Fruit fly (Drosophila melanogaster): Measurements from ENCODE around the gene CG10194.

CG10194 gene

DNA sequence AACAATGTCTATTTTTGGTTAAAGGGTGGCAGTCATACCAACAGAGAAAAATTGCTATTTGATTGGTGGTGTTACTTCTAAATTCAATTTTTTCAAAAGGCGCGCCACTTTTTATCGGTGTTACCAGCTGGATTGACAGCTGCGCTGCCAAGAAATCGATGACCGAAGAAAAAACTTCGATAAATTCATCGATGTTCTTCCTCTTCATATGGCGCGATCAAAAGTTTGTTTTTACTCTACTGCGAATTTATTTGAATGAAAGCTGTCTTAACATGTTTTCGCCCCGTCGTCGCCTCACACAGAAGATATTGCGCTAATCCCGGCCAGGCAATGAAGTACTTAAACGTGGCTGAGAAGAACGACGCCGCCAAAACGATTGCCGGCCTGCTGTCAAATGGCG lies 8.1 kb upstream of the CG10194 start, which contains the start of gene Top3alpha:
Gene Top3alpha (plus strand): TSS at position 186 of the 400 bp plus-strand sequence.
- TF ChIP-seq CTCF (optimal IDR thresholded peaks at IDR 0.05) = no peak
- no peak for TF ChIP-seq CG8478 (optimal IDR thresholded peaks at IDR 0.05)

DNA sequence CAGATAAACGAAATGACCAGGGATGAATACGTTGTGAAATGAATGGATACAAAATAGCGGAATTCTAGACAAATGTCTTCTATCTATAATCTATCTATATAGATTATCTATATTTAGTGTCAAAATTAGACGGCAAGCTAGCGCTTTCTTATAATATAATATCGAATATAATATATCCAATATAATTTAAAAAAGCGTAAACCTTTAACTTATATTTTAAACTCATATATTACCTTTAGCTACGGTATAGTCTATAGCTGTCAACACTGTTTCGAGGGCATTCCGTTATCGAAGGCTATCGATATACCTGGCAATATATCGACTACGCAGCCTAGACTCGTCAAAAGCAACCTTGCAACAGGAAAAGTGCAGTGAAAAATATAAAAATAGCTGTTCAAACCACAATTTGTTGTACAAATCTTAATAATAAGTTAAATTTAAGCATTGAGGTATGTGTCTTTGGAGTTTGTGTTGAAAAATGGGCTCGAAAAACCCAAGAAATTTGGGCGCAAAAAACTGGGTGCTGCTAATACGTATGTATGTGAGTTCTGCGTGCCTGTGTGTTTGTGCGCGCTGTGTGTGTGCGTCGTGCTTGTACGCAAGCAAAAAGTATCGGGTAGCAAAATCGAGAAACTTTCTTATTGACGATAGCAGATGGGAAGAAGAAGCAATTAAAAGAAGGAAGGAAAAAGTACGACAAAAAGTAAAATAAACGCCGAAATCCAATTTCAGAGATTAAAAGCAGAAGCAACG lies 3.2 kb upstream of the CG10194 start, which contains the start of the genes swm and Ctu2:
Gene swm (plus strand): TSS at position 318 of the 753 bp plus-strand sequence.
Gene Ctu2 (minus strand): TSS at position 320 of the 753 bp plus-strand sequence.
- no peak for TF ChIP-seq CG8478 (optimal IDR thresholded peaks at IDR 0.05)
- no peak for TF ChIP-seq CTCF (optimal IDR thresholded peaks at IDR 0.05)

DNA sequence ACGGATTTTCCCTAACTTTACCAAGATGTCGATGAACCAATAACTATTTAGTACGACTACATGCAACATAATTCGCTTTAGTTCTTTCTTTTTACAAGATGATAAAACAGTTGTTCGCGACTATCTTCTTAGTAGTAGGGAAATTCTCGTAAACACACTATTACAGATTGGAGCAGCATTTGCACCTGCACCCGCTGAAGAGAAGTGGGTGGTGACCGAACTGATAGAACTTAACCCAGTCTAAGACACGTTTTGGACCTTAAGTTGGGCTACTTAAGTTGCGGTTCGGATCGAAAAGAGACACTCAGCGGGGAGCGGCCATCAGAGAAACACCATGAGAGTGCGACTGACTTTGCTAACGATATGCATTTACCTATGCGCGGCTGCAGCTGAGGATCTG lies 2.7 kb downstream of the CG10194 start, which contains the start of gene CG13083:
Gene CG13083 (plus strand): TSS at position 301 of the 400 bp plus-strand sequence.
- no peak for TF ChIP-seq CTCF (optimal IDR thresholded peaks at IDR 0.05)

DNA sequence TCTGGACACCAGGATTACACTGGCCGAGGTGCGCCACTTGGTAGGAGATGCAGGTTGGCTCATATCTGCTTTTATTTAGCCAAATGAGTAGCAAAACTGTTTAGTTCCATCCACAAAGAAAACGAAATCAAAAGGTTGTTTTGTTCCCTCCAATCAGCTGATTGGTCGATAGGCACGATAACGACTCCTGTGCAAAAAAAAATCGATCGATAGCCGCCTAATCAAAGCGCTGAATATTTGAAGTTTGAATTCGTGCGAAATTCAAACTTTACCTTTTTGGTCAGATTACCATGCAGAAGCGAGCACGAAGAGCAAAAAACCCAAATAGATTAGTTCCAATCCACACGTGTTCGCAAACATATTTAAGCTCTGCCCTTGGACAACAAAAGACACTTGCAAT lies 5.4 kb downstream of the CG10194 start, which contains the start of the genes CG10195 and CG13084:
Gene CG10195 (minus strand): TSS at position 167 of the 400 bp plus-strand sequence.
Gene CG13084 (plus strand): TSS at position 392 of the 400 bp plus-strand sequence.
- TF ChIP-seq CTCF (optimal IDR thresholded peaks at IDR 0.05) = no peak
- TF ChIP-seq CG8478 (optimal IDR thresholded peaks at IDR 0.05) = no peak

DNA sequence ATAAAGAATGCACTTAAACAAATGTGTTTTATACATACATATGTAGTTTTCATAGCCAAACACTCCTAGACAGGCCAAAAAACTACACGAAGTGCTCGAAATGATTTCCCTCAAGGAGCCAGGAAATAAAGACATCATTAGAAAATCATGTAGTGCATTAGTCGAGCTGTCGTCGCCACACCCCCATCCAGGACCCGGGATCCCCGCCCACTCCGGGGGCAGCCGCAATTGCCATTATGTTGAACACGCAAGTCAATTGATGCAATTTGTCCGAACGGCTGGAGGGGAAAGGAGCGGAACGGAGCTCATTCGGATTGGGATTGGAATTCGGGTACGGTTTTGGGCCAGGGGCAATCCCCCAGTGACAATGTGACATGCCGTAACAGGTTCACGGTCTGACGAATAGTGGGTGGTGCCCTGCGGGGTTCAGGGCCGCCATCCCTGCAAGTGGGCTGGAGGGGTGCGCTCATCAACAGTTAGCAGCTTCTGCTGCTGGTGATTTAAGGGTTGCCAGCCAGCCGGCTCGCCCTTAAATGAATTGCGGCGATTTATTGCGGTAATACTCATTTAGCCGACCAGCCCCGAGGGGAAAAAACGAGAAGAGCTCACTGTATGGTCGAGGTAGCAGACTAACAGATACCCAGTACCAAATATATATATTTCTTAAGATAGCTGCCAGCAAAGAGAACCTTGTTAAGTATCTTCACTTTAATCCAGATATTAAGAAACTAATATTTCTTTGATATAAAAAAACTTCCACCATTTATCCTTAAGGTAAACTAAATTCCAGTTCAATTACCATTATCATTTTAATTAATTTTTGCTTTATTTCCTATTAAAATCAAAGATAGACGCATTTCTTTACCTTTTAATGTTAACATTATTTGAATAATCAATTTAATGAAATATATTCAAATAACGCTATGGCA lies 9.2 kb downstream of the CG10194 start:
- TF ChIP-seq CG8478 (optimal IDR thresholded peaks at IDR 0.05) = no peak
- no peak for TF ChIP-seq CTCF (optimal IDR thresholded peaks at IDR 0.05)

DNA sequence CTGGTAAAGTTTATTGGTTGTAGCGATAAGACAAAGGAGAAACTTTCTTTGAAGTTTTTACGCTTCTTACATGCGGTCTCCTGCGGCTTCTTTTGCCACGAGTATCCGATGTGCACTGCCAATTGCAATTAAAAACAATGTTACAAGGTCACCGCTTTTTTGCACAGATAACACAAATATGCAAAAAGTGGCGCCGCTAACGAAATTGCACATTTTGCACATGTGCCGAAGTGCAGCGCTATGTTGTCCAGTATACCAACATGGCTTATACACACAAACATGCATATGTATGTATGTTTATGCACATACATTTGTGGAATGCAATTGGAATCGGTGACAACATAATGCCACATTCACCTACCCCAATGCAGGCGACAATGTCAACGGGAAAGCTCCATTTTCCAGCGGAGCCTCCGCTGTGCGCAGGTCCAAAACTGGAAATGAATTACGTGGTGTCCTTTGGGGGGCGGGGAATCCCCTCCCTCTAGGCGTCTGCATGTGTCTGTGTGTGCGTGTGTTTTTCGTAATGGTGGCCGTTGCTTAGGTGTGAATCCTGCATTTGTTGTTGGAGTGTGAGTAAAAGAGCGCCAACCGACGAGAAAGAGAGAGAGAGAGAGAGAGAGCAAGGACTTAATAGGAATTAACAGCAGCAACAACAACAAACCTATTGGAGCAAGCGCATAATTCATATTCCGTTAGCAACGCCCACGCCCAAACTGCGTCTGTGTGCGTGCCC lies 10.5 kb downstream of the CG10194 start:
- no peak for TF ChIP-seq CG8478 (optimal IDR thresholded peaks at IDR 0.05)
- no peak for TF ChIP-seq CTCF (optimal IDR thresholded peaks at IDR 0.05)

DNA sequence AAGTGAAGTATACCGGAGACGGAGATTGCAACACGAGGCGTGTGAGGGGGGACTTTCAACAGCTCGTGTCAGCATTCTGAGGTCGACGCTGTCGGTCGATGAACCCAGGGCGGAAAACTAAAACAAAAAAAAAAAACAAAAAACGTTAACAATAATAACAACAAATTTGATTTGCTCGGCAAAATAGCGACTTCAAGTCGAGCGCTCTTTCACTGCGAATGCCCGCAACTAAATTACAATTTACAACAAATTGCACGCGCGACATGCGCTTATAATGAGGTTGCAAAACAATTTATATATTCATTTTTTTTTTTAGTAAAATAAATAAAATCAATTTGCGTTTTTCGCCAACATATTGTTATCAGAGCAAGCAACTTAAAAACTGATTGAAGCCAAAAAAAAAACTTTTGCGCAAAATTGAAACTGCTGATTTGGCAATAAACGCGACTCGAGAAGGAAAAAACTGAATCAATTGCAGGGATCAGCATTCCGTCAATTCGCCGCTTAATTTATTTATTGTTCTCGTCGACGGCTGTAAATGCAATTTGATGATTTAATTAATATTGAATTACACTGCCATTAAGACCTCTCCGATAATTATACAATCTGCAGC lies 16.4 kb downstream of the CG10194 start:
- TF ChIP-seq CTCF (optimal IDR thresholded peaks at IDR 0.05) = no peak
- TF ChIP-seq CG8478 (optimal IDR thresholded peaks at IDR 0.05) = no peak

DNA sequence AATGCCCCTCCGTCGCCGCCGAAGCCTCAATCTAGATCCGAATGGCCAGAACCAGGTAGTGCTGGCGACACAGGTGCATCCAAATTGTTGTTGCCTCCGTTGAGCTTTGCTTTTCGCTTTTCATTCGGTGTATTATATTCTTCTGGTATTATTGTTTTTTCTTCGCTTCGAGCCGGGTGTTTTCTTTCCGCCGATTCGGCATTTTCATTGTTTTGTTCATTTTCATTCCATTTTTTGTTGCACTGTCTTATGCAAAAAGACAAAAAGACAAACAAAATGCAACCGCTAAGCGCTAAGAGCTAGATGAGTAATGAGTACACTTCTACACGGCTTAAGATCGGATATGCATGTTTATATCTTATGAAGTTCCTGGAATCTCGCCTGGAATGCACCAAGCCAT lies 17.6 kb downstream of the CG10194 start:
- TF ChIP-seq CG8478 (optimal IDR thresholded peaks at IDR 0.05) = no peak
- TF ChIP-seq CTCF (optimal IDR thresholded peaks at IDR 0.05) = no peak

DNA sequence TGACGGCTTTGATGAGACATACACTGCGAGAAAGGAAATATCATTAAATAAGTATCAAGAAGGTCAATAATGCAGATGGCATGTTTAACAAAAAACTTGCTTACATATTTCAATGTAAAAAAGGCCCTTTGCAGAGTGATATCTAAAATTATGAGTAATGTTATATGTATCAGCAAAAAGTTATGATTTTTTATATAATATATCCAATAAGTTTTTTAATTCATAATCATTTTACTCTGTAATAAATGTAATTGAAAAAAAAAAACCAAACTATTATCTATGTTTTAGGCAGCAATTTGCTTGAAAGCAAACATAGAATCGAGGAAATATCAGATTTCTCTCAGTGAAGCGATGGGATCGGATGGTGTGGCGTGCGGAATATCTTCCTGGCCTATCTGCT lies 20.2 kb downstream of the CG10194 start:
- TF ChIP-seq CTCF (optimal IDR thresholded peaks at IDR 0.05) (no peak), CG8478 (optimal IDR thresholded peaks at IDR 0.05) (no peak)

DNA sequence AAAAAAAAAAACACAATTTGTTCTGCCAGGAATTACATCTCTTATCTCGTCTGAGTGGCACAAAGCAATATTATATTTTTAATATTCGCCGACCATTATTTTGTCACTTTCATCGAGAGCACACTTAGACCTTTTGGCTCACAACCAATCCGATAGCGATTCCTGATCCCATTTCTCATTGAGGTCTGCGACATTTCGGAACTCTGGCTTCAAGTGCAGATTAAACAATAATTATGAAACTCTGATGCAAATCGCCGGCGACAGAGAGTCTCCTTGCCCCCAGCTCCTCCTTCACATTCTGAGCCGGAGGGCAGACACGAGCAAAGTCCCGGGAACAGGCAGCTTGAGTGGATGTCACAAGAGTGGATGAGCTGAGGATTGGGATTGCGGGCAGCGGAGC lies 20.8 kb downstream of the CG10194 start:
- no peak for TF ChIP-seq CTCF (optimal IDR thresholded peaks at IDR 0.05)
- no peak for TF ChIP-seq CG8478 (optimal IDR thresholded peaks at IDR 0.05)

DNA sequence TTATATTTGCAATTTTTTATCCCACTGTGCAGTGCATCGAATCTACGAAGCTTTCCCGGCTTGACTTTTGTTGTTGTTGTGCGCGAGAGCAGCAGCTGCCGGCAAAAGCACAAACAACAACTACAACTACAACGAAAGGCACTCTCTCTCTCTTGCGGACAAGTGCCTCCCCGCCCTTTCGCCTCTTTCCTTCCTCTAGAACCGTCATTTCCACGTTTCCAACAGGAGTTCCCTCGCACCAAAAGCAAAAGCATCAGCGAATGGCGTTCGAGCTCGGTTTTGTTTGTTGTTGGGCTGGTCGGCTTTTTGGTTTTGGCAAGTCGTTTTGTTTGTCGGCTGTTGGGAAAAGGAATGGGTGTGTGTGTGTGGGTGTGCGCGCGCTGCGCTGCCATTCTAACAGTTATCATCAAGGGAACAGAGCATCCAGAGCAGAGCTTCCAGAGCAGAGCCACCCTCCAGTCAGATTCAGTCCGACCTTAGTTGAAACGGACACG lies 26.0 kb downstream of the CG10194 start, which contains the start of gene tj:
Gene tj (plus strand): TSS at position 444 of the 494 bp plus-strand sequence.
- TF ChIP-seq CG8478 (optimal IDR thresholded peaks at IDR 0.05) (no peak), CTCF (optimal IDR thresholded peaks at IDR 0.05) (no peak)

DNA sequence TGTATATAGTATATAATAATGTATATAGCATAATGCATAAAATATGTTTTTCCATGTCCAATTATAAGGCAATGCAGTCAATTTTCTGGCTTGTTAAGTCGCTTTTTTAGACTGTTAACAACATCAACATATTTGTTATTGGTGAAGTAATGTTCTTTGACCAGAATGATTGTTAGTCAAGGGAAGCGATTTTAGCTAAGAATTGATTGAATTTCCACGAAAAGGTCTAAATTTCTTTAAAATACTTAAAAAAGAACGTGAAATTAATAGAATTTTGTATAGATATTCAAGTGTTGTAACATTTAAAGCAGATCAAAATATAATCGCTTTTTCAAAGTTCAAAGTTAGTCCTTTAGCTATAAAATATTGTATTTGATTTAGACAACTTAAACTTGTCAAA lies 26.5 kb downstream of the CG10194 start:
- no peak for TF ChIP-seq CTCF (optimal IDR thresholded peaks at IDR 0.05)
- no peak for TF ChIP-seq CG8478 (optimal IDR thresholded peaks at IDR 0.05)

DNA sequence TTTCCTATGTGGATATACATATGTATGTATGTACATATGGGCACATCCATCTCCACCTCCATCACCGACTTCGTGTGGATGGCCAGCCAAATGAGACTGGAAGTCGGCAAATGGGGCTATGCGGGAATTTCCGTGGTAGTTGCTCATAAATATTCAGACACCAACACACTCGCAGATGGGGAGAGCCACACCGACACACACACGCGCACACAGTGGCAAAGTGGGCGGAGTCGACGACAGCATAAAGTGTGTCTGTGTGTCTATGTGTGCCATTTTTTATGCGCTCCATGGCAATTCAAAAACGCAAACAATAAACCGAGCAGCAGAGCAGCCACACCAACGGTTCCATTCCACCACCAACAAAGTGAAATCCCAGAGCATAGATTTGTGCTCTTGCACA lies 27.0 kb downstream of the CG10194 start:
- TF ChIP-seq CTCF (optimal IDR thresholded peaks at IDR 0.05) (no peak), CG8478 (optimal IDR thresholded peaks at IDR 0.05) (no peak)

DNA sequence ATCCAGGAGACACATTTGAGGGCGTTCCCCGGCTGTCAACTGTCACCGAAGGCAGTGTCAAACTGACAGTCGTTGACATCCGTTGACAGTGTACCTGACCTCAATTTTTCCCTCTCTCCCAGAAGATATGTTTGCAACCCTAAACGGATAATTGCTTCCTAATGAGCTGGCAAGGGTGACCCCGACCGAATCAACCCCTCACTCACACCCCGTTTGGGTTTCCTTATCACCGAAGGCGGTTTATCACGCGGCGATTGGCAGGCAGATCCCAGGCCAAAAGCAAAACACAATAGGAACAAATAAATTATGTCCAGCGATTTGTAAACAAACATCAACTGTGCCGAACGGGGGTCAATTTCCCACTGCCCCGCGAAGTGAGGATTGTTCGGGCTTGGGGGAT lies 30.5 kb downstream of the CG10194 start:
- TF ChIP-seq CG8478 (optimal IDR thresholded peaks at IDR 0.05) = no peak
- no peak for TF ChIP-seq CTCF (optimal IDR thresholded peaks at IDR 0.05)

Data from S2 (cell line).